Fruit fly (Drosophila melanogaster) whole organism, embryonic: ENCODE data around the gene TwdlN.
A peak's percentile ranks its signal among the peaks of the same experiment; 100 is the strongest.

Experiments used
- Ada2b ChIP-seq: fragments of 200-800 bp; sonication (Bioruptor generic); IDR thresholded peaks from 2 replicates; pipeline ENCODE4 v1.3.6; 2022; ENCODE audit warnings: missing biosample characterization, missing genetic modification characterization
- CG10147 ChIP-seq: fragments of 200-800 bp; sonication (Bioruptor generic); optimal IDR thresholded peaks from 2 replicates; lab custom pipeline; 2019; ENCODE audit warnings: missing biosample characterization, mild to moderate bottlenecking, missing genetic modification characterization, moderate library complexity
- CG10431 ChIP-seq: fragments of 200-800 bp; sonication (Bioruptor generic); optimal IDR thresholded peaks from 3 replicates; lab custom pipeline; 2018; ENCODE audit warnings: missing biosample characterization, mild to moderate bottlenecking, missing genetic modification characterization
- CG10462 ChIP-seq: fragments of 200-800 bp; sonication (Bioruptor generic); optimal IDR thresholded peaks from 2 replicates; lab custom pipeline; 2016; ENCODE audit warnings: missing biosample characterization, missing genetic modification characterization
- CG12071 ChIP-seq: fragments of 200-800 bp; sonication (Bioruptor generic); optimal IDR thresholded peaks from 3 replicates; lab custom pipeline; 2018; ENCODE audit warnings: missing biosample characterization, mild to moderate bottlenecking, missing genetic modification characterization
- CG12104 ChIP-seq: fragments of 200-800 bp; sonication (Bioruptor generic); optimal IDR thresholded peaks from 3 replicates; lab custom pipeline; 2016; ENCODE audit warnings: missing biosample characterization, missing genetic modification characterization
- CG12236 ChIP-seq: fragments of 200-800 bp; sonication (Bioruptor generic); optimal IDR thresholded peaks from 2 replicates; lab custom pipeline; 2016; ENCODE audit warnings: missing biosample characterization, missing genetic modification characterization
- CG13296 ChIP-seq: fragments of 200-800 bp; sonication (Bioruptor generic); optimal IDR thresholded peaks from 3 replicates; lab custom pipeline; 2018; ENCODE audit warnings: missing biosample characterization, mild to moderate bottlenecking, missing genetic modification characterization
- CG13624 ChIP-seq: fragments of 200-800 bp; sonication (Bioruptor generic); optimal IDR thresholded peaks from 2 replicates; lab custom pipeline; 2016; ENCODE audit warnings: missing biosample characterization, missing genetic modification characterization
- CG14441 ChIP-seq: fragments of 200-800 bp; sonication (Bioruptor generic); IDR thresholded peaks from 2 replicates; pipeline ENCODE4 v1.3.6; 2022; ENCODE audit warnings: missing biosample characterization, missing genetic modification characterization
- CG14965 ChIP-seq: fragments of 200-800 bp; sonication (Bioruptor generic); optimal IDR thresholded peaks from 2 replicates; lab custom pipeline; 2016; ENCODE audit warnings: missing biosample characterization, missing genetic modification characterization, borderline replicate concordance
- CG17612 ChIP-seq: fragments of 200-800 bp; sonication (Bioruptor generic); IDR thresholded peaks from 2 replicates; pipeline ENCODE4 v1.3.6; 2022; ENCODE audit warnings: missing biosample characterization, missing genetic modification characterization
- CG17802 ChIP-seq: fragments of 200-800 bp; sonication (Bioruptor generic); optimal IDR thresholded peaks from 2 replicates; lab custom pipeline; 2018; ENCODE audit warnings: missing biosample characterization, mild to moderate bottlenecking, missing genetic modification characterization, moderate library complexity
- CG18764 ChIP-seq: fragments of 200-800 bp; sonication (Bioruptor generic); optimal IDR thresholded peaks from 3 replicates; lab custom pipeline; 2016; ENCODE audit warnings: missing biosample characterization, missing genetic modification characterization
- CG33213 ChIP-seq: fragments of 200-800 bp; sonication (Bioruptor generic); optimal IDR thresholded peaks from 3 replicates; lab custom pipeline; 2016; ENCODE audit warnings: missing biosample characterization, missing genetic modification characterization
- CG34224 ChIP-seq: fragments of 200-800 bp; sonication (Bioruptor generic); IDR thresholded peaks from 3 replicates; pipeline ENCODE4 v1.3.6; 2022; ENCODE audit warnings: missing biosample characterization, missing genetic modification characterization; ENCODE audit not compliant: partially characterized antibody
- CG4328 ChIP-seq: fragments of 200-800 bp; sonication (Bioruptor generic); optimal IDR thresholded peaks from 3 replicates; lab custom pipeline; 2017; ENCODE audit warnings: missing biosample characterization, missing genetic modification reagents, missing genetic modification characterization
- CG6254 ChIP-seq: fragments of 200-800 bp; sonication (Bioruptor generic); optimal IDR thresholded peaks from 3 replicates; lab custom pipeline; 2017; ENCODE audit warnings: mild to moderate bottlenecking, missing biosample characterization, missing genetic modification reagents, missing genetic modification characterization
- CG7357 ChIP-seq: fragments of 200-800 bp; sonication (Bioruptor generic); IDR thresholded peaks from 3 replicates; pipeline ENCODE4 v1.3.6; 2022; ENCODE audit warnings: missing biosample characterization, missing genetic modification characterization
- CG8281 ChIP-seq: fragments of 200-800 bp; sonication (Bioruptor generic); optimal IDR thresholded peaks from 2 replicates; lab custom pipeline; 2018; ENCODE audit warnings: missing biosample characterization, mild to moderate bottlenecking, missing genetic modification characterization, moderate library complexity
- CrebB ChIP-seq: fragments of 200-800 bp; sonication (Bioruptor generic); optimal IDR thresholded peaks from 3 replicates; lab custom pipeline; 2018; ENCODE audit warnings: missing biosample characterization, mild to moderate bottlenecking, missing genetic modification characterization
- Dp ChIP-seq: fragments of 200-800 bp; sonication (Bioruptor generic); optimal IDR thresholded peaks from 2 replicates; lab custom pipeline; 2018; ENCODE audit warnings: missing biosample characterization, mild to moderate bottlenecking, missing genetic modification characterization, moderate library complexity
- Fer3 ChIP-seq: fragments of 200-800 bp; sonication (Bioruptor generic); optimal IDR thresholded peaks from 2 replicates; lab custom pipeline; 2018; ENCODE audit warnings: missing biosample characterization, mild to moderate bottlenecking, missing genetic modification characterization, moderate library complexity
- GATAe ChIP-seq: fragments of 200-800 bp; sonication (Bioruptor generic); conservative IDR thresholded peaks from 2 replicates; pipeline ENCODE4 v1.3.6; 2022; ENCODE audit warnings: missing biosample characterization, missing genetic modification characterization
- HLH3B ChIP-seq: fragments of 200-800 bp; sonication (Bioruptor generic); IDR thresholded peaks from 2 replicates; pipeline ENCODE4 v1.3.6; 2022; ENCODE audit warnings: missing biosample characterization, missing genetic modification characterization
- Hr78 ChIP-seq, 2 experiments: fragments of 200-800 bp in 1 of 2; fragments of >200 bp in 1 of 2; sonication (Bioruptor generic) in 1 of 2; optimal IDR thresholded peaks; 2 replicates each; lab custom pipeline; 2017 to 2019; ENCODE audit warnings: missing biosample characterization in 2 of 2, missing genetic modification characterization in 2 of 2, mild to moderate bottlenecking in 1 of 2, moderate library complexity in 1 of 2
- Lim3 ChIP-seq: fragments of 200-800 bp; sonication (Bioruptor generic); IDR thresholded peaks from 2 replicates; pipeline ENCODE4 v1.3.6; 2022; ENCODE audit warnings: missing biosample characterization, missing genetic modification characterization
- MTF-1 ChIP-seq: fragments of 200-800 bp; sonication (Bioruptor generic); optimal IDR thresholded peaks from 2 replicates; lab custom pipeline; 2018; ENCODE audit warnings: missing biosample characterization, mild to moderate bottlenecking, missing genetic modification characterization, borderline replicate concordance
- NC2α ChIP-seq: fragments of 200-800 bp; sonication (Bioruptor generic); optimal IDR thresholded peaks from 2 replicates; lab custom pipeline; 2016; ENCODE audit warnings: missing biosample characterization, missing genetic modification characterization
- PHDP ChIP-seq: fragments of 200-800 bp; sonication (Bioruptor generic); optimal IDR thresholded peaks from 3 replicates; lab custom pipeline; 2018; ENCODE audit warnings: missing biosample characterization, mild to moderate bottlenecking, missing genetic modification characterization, moderate library complexity
- Side ChIP-seq: fragments of 200-800 bp; sonication (Bioruptor generic); optimal IDR thresholded peaks from 2 replicates; lab custom pipeline; 2016; ENCODE audit warnings: missing biosample characterization, missing genetic modification characterization
- Sin3A ChIP-seq: fragments of >200 bp; optimal IDR thresholded peaks from 2 replicates; lab custom pipeline; 2018
- TFAM ChIP-seq: fragments of 200-800 bp; sonication (Bioruptor generic); optimal IDR thresholded peaks from 2 replicates; lab custom pipeline; 2017; ENCODE audit warnings: missing biosample characterization, missing genetic modification characterization, inconsistent platforms
- ara ChIP-seq: fragments of 200-800 bp; sonication (Bioruptor generic); IDR thresholded peaks from 2 replicates; pipeline ENCODE4 v1.3.6; 2022; ENCODE audit warnings: missing biosample characterization, missing genetic modification characterization
- ase ChIP-seq: fragments of 200-800 bp; sonication (Bioruptor generic); IDR thresholded peaks from 3 replicates; pipeline ENCODE4 v1.3.6; 2022; ENCODE audit warnings: missing biosample characterization, missing genetic modification characterization
- btn ChIP-seq: fragments of 200-800 bp; sonication (Bioruptor generic); optimal IDR thresholded peaks from 2 replicates; lab custom pipeline; 2016; ENCODE audit warnings: missing biosample characterization, missing genetic modification characterization
- crol ChIP-seq: fragments of 200-800 bp; sonication (Bioruptor generic); IDR thresholded peaks from 2 replicates; pipeline ENCODE4 v1.3.6; 2022; ENCODE audit warnings: missing biosample characterization, missing genetic modification characterization
- dan ChIP-seq: fragments of 200-800 bp; sonication (Bioruptor generic); IDR thresholded peaks from 2 replicates; pipeline ENCODE4 v1.3.6; 2022; ENCODE audit warnings: missing biosample characterization, missing genetic modification characterization
- dysf ChIP-seq: fragments of 200-800 bp; sonication (Bioruptor generic); IDR thresholded peaks from 3 replicates; pipeline ENCODE4 v1.3.6; 2022; ENCODE audit warnings: missing biosample characterization, missing genetic modification characterization
- gcm2 ChIP-seq: fragments of 200-800 bp; sonication (Bioruptor generic); optimal IDR thresholded peaks from 2 replicates; lab custom pipeline; 2016; ENCODE audit warnings: missing biosample characterization, missing genetic modification characterization
- gfzf ChIP-seq: fragments of 200-800 bp; sonication (Bioruptor generic); optimal IDR thresholded peaks from 2 replicates; lab custom pipeline; 2016; ENCODE audit warnings: missing biosample characterization, mild to moderate bottlenecking, missing genetic modification characterization, moderate library complexity
- gro ChIP-seq: fragments of 200-800 bp; sonication (Bioruptor generic); optimal IDR thresholded peaks from 2 replicates; lab custom pipeline; 2016; ENCODE audit warnings: missing biosample characterization, missing genetic modification characterization
- kay ChIP-seq: fragments of 200-800 bp; sonication (Bioruptor generic); optimal IDR thresholded peaks from 2 replicates; lab custom pipeline; 2016; ENCODE audit warnings: missing biosample characterization, missing genetic modification characterization
- pan ChIP-seq, 4 experiments: fragments of >200 bp in 3 of 4; fragments of 200-800 bp in 1 of 4; sonication (Bioruptor generic) in 1 of 4; optimal IDR thresholded peaks in 3 of 4; IDR thresholded peaks in 1 of 4; 2 replicates each; pipeline versions ENCODE4 v1.3.6 to Lab custom; 2017 to 2022; ENCODE audit warnings: missing biosample characterization in 2 of 4, missing genetic modification characterization in 2 of 4, mixed read lengths in 1 of 4
- prd ChIP-seq, 3 experiments: fragments of >200 bp in 2 of 3; fragments of 200-800 bp in 1 of 3; sonication (Bioruptor generic) in 1 of 3; optimal IDR thresholded peaks in 2 of 3; IDR thresholded peaks in 1 of 3; 2 replicates in 2 of 3; 3 replicates in 1 of 3; pipeline versions ENCODE4 v1.3.6 to Lab custom; 2017 to 2022; ENCODE audit warnings: missing biosample characterization in 1 of 3, missing genetic modification characterization in 1 of 3
- ro ChIP-seq: fragments of 200-800 bp; sonication (Bioruptor generic); IDR thresholded peaks from 2 replicates; pipeline ENCODE4 v1.3.6; 2022; ENCODE audit warnings: missing biosample characterization, missing genetic modification characterization
- shn ChIP-seq: fragments of 200-800 bp; sonication (Bioruptor generic); optimal IDR thresholded peaks from 3 replicates; lab custom pipeline; 2016; ENCODE audit warnings: missing biosample characterization, missing genetic modification characterization
- so ChIP-seq: fragments of 200-800 bp; sonication (Bioruptor generic); IDR thresholded peaks from 3 replicates; pipeline ENCODE4 v1.3.6; 2022; ENCODE audit warnings: missing biosample characterization, missing genetic modification characterization
- usp ChIP-seq: fragments of >200 bp; optimal IDR thresholded peaks from 2 replicates; lab custom pipeline; 2017; ENCODE audit warnings: missing biosample characterization, missing genetic modification characterization
- z ChIP-seq: fragments of 200-800 bp; sonication (Bioruptor generic); IDR thresholded peaks from 3 replicates; pipeline ENCODE4 v1.3.6; 2022; ENCODE audit warnings: missing biosample characterization, missing genetic modification characterization

TwdlN gene

dm6 chr3R:26654594-26654993 lies 22.9 kb downstream of the TwdlN start (continued):
- peak; percentile 42 for TF ChIP-seq CG13624 (GFP tag; lab: Kevin White, UChicago)
- no peak for TF ChIP-seq CrebB
- TF ChIP-seq Side (GFP tag; lab: Kevin White, UChicago) = peak; percentile 18
- TF ChIP-seq z (GFP tag; lab: Robert Waterston, UW) = no peak
- TF ChIP-seq CG18764 (GFP tag; lab: Kevin White, UChicago) = peak; percentile 6
- TF ChIP-seq CG7357 (GFP tag; lab: Robert Waterston, UW) = 0 out of 3 replicates have a peak, but pooled peaks have one; percentile 31
- no peak for TF ChIP-seq crol
- no peak for TF ChIP-seq CG34224
- TF ChIP-seq so = 0 out of 3 replicates have a peak, but pooled peaks have one; percentile 54
- no peak for TF ChIP-seq GATAe
- TF ChIP-seq CG12104 (GFP tag; lab: Kevin White, UChicago) = no peak
- TF ChIP-seq CG10462 (GFP tag; lab: Kevin White, UChicago) = no peak
- TF ChIP-seq CG6254 (GFP tag; lab: Kevin White, UChicago) = no peak
- TF ChIP-seq HLH3B = peak; percentile 80
- TF ChIP-seq Sin3A (lab: Kevin White, UChicago) = no peak
- TF ChIP-seq gro (GFP tag; lab: Kevin White, UChicago) = peak; percentile 52
- peak; percentile 77 for TF ChIP-seq CG14441 (GFP tag; lab: Robert Waterston, UW)
- TF ChIP-seq pan (optimal IDR thresholded peaks at IDR 0.05; lab: Kevin White, UChicago) = no peak
- peak in 1 of 2 experiments; percentile 79 for TF ChIP-seq pan (GFP tag; optimal IDR thresholded peaks at IDR 0.05 in 1 of 2, IDR thresholded peaks at IDR 0.05 in 1 of 2)
- no peak for TF ChIP-seq kay (GFP tag; lab: Kevin White, UChicago)
- TF ChIP-seq dan (GFP tag; lab: Robert Waterston, UW) = no peak
- no peak for TF ChIP-seq ara (GFP tag; lab: Robert Waterston, UW)
- TF ChIP-seq dysf = peak; percentile 77
- no peak for TF ChIP-seq CG33213 (GFP tag; lab: Kevin White, UChicago)
- no peak for TF ChIP-seq CG4328
- peak; percentile 7 for TF ChIP-seq NC2α (GFP tag; lab: Kevin White, UChicago)
- no peak for TF ChIP-seq prd (optimal IDR thresholded peaks at IDR 0.05; lab: Kevin White, UChicago)
- TF ChIP-seq prd (GFP tag; IDR thresholded peaks at IDR 0.05; lab: Robert Waterston, UW) = peak; percentile 62; the same call in 2 of the 3 replicates
- TF ChIP-seq CG10147 (GFP tag; lab: Kevin White, UChicago) = peak; percentile 36
- no peak for TF ChIP-seq ro
- peak; percentile 57 for TF ChIP-seq Fer3 (tag; lab: Kevin White, UChicago)
- TF ChIP-seq CG13296 = no peak
- no peak for TF ChIP-seq CG17802
- no peak for TF ChIP-seq Dp
- peak; percentile 72 for TF ChIP-seq Ada2b (GFP tag; lab: Robert Waterston, UW)
- no peak for TF ChIP-seq MTF-1 (GFP tag; lab: Kevin White, UChicago)
- peak; percentile 21 for TF ChIP-seq CG12071
- TF ChIP-seq btn (GFP tag; lab: Kevin White, UChicago) = peak; percentile 17
- peak; percentile 59 for TF ChIP-seq PHDP (tag; lab: Kevin White, UChicago)
- TF ChIP-seq usp = no peak
- no peak for TF ChIP-seq gfzf (GFP tag; lab: Kevin White, UChicago)
- TF ChIP-seq CG8281 (tag; lab: Kevin White, UChicago) = no peak
- peak; percentile 0 for TF ChIP-seq shn (GFP tag; lab: Kevin White, UChicago)
- TF ChIP-seq CG10431 = no peak
- peak; percentile 44; the same call in 2 of the 3 replicates for TF ChIP-seq ase (GFP tag; lab: Robert Waterston, UW)
- no peak for TF ChIP-seq CG12236
- no peak for TF ChIP-seq Hr78 (GFP tag; optimal IDR thresholded peaks at IDR 0.05; lab: Kevin White, UChicago)
- TF ChIP-seq gcm2 = no peak
- TF ChIP-seq Lim3 = 0 out of 2 replicates have a peak, but pooled peaks have one; percentile 6
- TF ChIP-seq CG14965 (GFP tag; lab: Kevin White, UChicago) = peak; percentile 16
- no peak for TF ChIP-seq CG17612 (GFP tag; lab: Robert Waterston, UW)
- no peak for TF ChIP-seq TFAM (GFP tag; lab: Kevin White, UChicago)
